Fruit fly (Drosophila melanogaster): ENCODE results near the gene CG32512.

The CG32512 gene

DNA sequence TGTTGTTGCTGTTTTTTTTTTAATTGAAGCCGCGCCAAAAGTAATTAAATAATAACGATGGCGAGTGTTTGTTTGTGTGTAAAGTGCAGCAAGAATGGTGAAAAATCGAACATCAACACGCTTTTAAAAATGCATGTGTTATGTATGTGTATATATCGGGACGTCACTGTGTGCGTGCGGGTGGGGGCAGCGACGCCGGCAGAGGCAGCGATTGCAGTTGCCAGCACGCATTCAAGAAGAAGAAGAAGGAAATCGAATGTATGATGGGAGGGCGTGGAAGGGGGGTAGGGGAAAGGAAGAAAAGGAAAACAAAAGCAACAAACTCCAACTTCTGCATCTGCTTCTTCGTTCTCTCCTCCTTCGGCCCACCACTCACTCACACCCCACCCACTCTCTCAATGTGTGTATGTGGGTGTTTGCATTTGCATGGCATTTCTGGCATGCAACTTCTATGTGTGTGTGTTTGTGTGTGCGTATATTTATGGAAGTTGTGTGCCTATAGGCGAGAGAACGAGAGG, 12.3 kb downstream of the CG32512 start (continued):
- TF ChIP-seq CG10959 (GFP tag; IDR thresholded peaks at IDR 0.05) (no peak), esg (GFP tag; conservative IDR thresholded peaks at IDR 0.05) (no peak), pros (GFP tag; optimal IDR thresholded peaks at IDR 0.05) (peak; percentile 10), cg (GFP tag; optimal IDR thresholded peaks at IDR 0.05) (peak; percentile 81), Ets97D (GFP tag; optimal IDR thresholded peaks at IDR 0.05) (no peak), CG13296 (GFP tag; optimal IDR thresholded peaks at IDR 0.05) (no peak), CG15073 (GFP tag; optimal IDR thresholded peaks at IDR 0.05) (peak; percentile 75), wek (GFP tag; optimal IDR thresholded peaks at IDR 0.05) (no peak), da (GFP tag; optimal IDR thresholded peaks at IDR 0.05) (no peak), gce (GFP tag; IDR thresholded peaks at IDR 0.05) (0 out of 3 replicates have a peak, but pooled peaks have one; percentile 13), ranshi (GFP tag; IDR thresholded peaks at IDR 0.05) (no peak), hth (optimal IDR thresholded peaks at IDR 0.05) (no peak), Adf1 (GFP tag; IDR thresholded peaks at IDR 0.05) (peak; percentile 31; the same call in 1 of the 2 replicates), scrt (GFP tag; optimal IDR thresholded peaks at IDR 0.05) (no peak), vvl (GFP tag; IDR thresholded peaks at IDR 0.05) (peak; percentile 12; the same call in 1 of the 2 replicates), sr (GFP tag; IDR thresholded peaks at IDR 0.05) (peak; percentile 61; the same call in 2 of the 3 replicates), CG1233 (GFP tag; optimal IDR thresholded peaks at IDR 0.05) (no peak), Trl (optimal IDR thresholded peaks at IDR 0.05) (peak in 1 of 2 experiments; percentile 5), Trl (GFP tag; optimal IDR thresholded peaks at IDR 0.05) (no peak), CG17385 (GFP tag; optimal IDR thresholded peaks at IDR 0.05) (peak; percentile 85), nom (GFP tag; optimal IDR thresholded peaks at IDR 0.05) (peak; percentile 72), sd (tag; optimal IDR thresholded peaks at IDR 0.05) (peak; percentile 60), CG16779 (GFP tag; IDR thresholded peaks at IDR 0.05) (no peak), Bdp1 (GFP tag; optimal IDR thresholded peaks at IDR 0.05) (no peak), B-H1 (GFP tag; IDR thresholded peaks at IDR 0.05) (no peak), caup (GFP tag; optimal IDR thresholded peaks at IDR 0.05; ENCODE audit: severe bottlenecking) (no peak), fd64A (GFP tag; optimal IDR thresholded peaks at IDR 0.05) (no peak), sens-2 (GFP tag; IDR thresholded peaks at IDR 0.05) (no peak), CG31441 (GFP tag; IDR thresholded peaks at IDR 0.05) (no peak), unpg (GFP tag; optimal IDR thresholded peaks at IDR 0.05) (no peak), insv (GFP tag; optimal IDR thresholded peaks at IDR 0.05) (no peak)

dm6 chrX:21053849-21054581, 13.3 kb downstream of the CG32512 start, which contains the start of the genes Stt3A and bves:
Stt3A (minus strand) TSS chrX:21053937.
bves (plus strand) TSS chrX:21053963.
- peak in 1 of 3 experiments; percentile 97 for TF ChIP-seq Stat92E (GFP tag; optimal IDR thresholded peaks at IDR 0.05)
- TF ChIP-seq CG11695 (GFP tag; IDR thresholded peaks at IDR 0.05), result peak; percentile 98
- peak; percentile 98 for TF ChIP-seq CG7786 (GFP tag; optimal IDR thresholded peaks at IDR 0.05)
- TF ChIP-seq CG11398 (GFP tag; optimal IDR thresholded peaks at IDR 0.05), result peak; percentile 99
- TF ChIP-seq kni (GFP tag; optimal IDR thresholded peaks at IDR 0.05), result peak; percentile 86
- peak; percentile 97 for TF ChIP-seq CG12769 (tag; optimal IDR thresholded peaks at IDR 0.05)
- peak; percentile 94 for TF ChIP-seq trh (GFP tag; optimal IDR thresholded peaks at IDR 0.05)
- TF ChIP-seq CG31441 (GFP tag; IDR thresholded peaks at IDR 0.05), result peak; percentile 98
- TF ChIP-seq CG17802 (tag; optimal IDR thresholded peaks at IDR 0.05), result peak; percentile 89
- TF ChIP-seq Drgx (GFP tag; IDR thresholded peaks at IDR 0.05), result peak; percentile 98
- peak; percentile 96 for TF ChIP-seq CG13894 (tag; optimal IDR thresholded peaks at IDR 0.05)
- no peak for TF ChIP-seq usp (GFP tag; optimal IDR thresholded peaks at IDR 0.05)
- peak; percentile 92 for TF ChIP-seq CG31224 (GFP tag; IDR thresholded peaks at IDR 0.05)
- peak; percentile 99 for TF ChIP-seq CG18599 (GFP tag; optimal IDR thresholded peaks at IDR 0.05)
- peak; percentile 94 for TF ChIP-seq CG8359 (GFP tag; optimal IDR thresholded peaks at IDR 0.05; ENCODE audit: borderline replicate concordance)
- TF ChIP-seq Lim3 (GFP tag; IDR thresholded peaks at IDR 0.05), result peak; percentile 79
- TF ChIP-seq eyg (GFP tag; optimal IDR thresholded peaks at IDR 0.05), result peak; percentile 96
- peak; percentile 97 for TF ChIP-seq CG15696 (tag; optimal IDR thresholded peaks at IDR 0.05)
- peak; percentile 95 for TF ChIP-seq Nf-YA (GFP tag; IDR thresholded peaks at IDR 0.05)
- peak; percentile 75 to 99 for TF ChIP-seq eve (GFP tag; optimal IDR thresholded peaks at IDR 0.05)
- TF ChIP-seq CG3065 (GFP tag; optimal IDR thresholded peaks at IDR 0.05), result peak; percentile 94

All from whole organism, embryonic.